Fruit fly (Drosophila melanogaster) whole organism, embryonic: ENCODE results near the gene CG33773.

Experiments
- Abd-B ChIP-seq: fragments of 200-800 bp; sonication (Bioruptor generic); optimal IDR thresholded peaks from 2 replicates; lab custom pipeline; 2018; ENCODE audit warnings: missing biosample characterization, mild to moderate bottlenecking, missing genetic modification characterization, moderate library complexity
- BEAF-32 ChIP-seq: fragments of 200-800 bp; sonication (Bioruptor generic); optimal IDR thresholded peaks from 3 replicates; lab custom pipeline; 2017; ENCODE audit warnings: missing biosample characterization, missing genetic modification characterization, mild to moderate bottlenecking, moderate library complexity, missing genetic modification reagents
- Bteb2 ChIP-seq: fragments of 200-800 bp; sonication (Bioruptor generic); optimal IDR thresholded peaks from 2 replicates; lab custom pipeline; 2016; ENCODE audit warnings: missing biosample characterization, missing genetic modification characterization
- CG10654 ChIP-seq: fragments of 200-800 bp; sonication (Bioruptor generic); optimal IDR thresholded peaks from 2 replicates; lab custom pipeline; 2016; ENCODE audit warnings: missing biosample characterization, missing genetic modification characterization
- CG11560 ChIP-seq: fragments of 200-800 bp; sonication (Bioruptor generic); IDR thresholded peaks from 3 replicates; pipeline ENCODE4 v1.3.6; 2022; ENCODE audit warnings: missing biosample characterization, missing genetic modification characterization
- CG12391 ChIP-seq: fragments of 200-800 bp; sonication (Bioruptor generic); optimal IDR thresholded peaks from 3 replicates; lab custom pipeline; 2018; ENCODE audit warnings: missing biosample characterization, mild to moderate bottlenecking, missing genetic modification characterization, moderate library complexity
- CG12659 ChIP-seq: fragments of 200-800 bp; sonication (Bioruptor generic); optimal IDR thresholded peaks from 3 replicates; lab custom pipeline; 2017; ENCODE audit warnings: mild to moderate bottlenecking, missing biosample characterization, missing genetic modification reagents, missing genetic modification characterization
- CG1529 ChIP-seq: fragments of 200-800 bp; sonication (Bioruptor generic); optimal IDR thresholded peaks from 3 replicates; lab custom pipeline; 2018; ENCODE audit warnings: missing biosample characterization, missing genetic modification characterization
- CG1603 ChIP-seq: fragments of 200-800 bp; sonication (Bioruptor generic); optimal IDR thresholded peaks from 2 replicates; lab custom pipeline; 2019; ENCODE audit warnings: missing biosample characterization, mild to moderate bottlenecking, missing genetic modification characterization, moderate library complexity
- CG18262 ChIP-seq: fragments of 200-800 bp; optimal IDR thresholded peaks from 3 replicates; lab custom pipeline; 2019; ENCODE audit warnings: missing biosample characterization, mild to moderate bottlenecking, missing genetic modification characterization, moderate library complexity
- CG4820 ChIP-seq: fragments of 200-800 bp; sonication (Bioruptor generic); optimal IDR thresholded peaks from 3 replicates; lab custom pipeline; 2016; ENCODE audit warnings: missing biosample characterization, missing genetic modification characterization
- CG6689 ChIP-seq: fragments of 200-800 bp; sonication (Bioruptor generic); IDR thresholded peaks from 2 replicates; pipeline ENCODE4 v1.3.6; 2022; ENCODE audit warnings: missing biosample characterization, missing genetic modification characterization
- CG6813 ChIP-seq: fragments of 200-800 bp; sonication (Bioruptor generic); optimal IDR thresholded peaks from 2 replicates; lab custom pipeline; 2017; ENCODE audit warnings: missing biosample characterization, missing genetic modification characterization, mild to moderate bottlenecking, moderate library complexity, missing genetic modification reagents
- CG8765 ChIP-seq: fragments of 200-800 bp; sonication (Bioruptor generic); IDR thresholded peaks from 2 replicates; pipeline ENCODE4 v1.3.6; 2022; ENCODE audit warnings: missing biosample characterization, missing genetic modification characterization
- CG8924 ChIP-seq: fragments of 200-800 bp; optimal IDR thresholded peaks from 3 replicates; lab custom pipeline; 2019; ENCODE audit warnings: missing biosample characterization, mild to moderate bottlenecking, missing genetic modification characterization, moderate library complexity
- CkIIα-i1 ChIP-seq: fragments of 200-800 bp; sonication (Bioruptor generic); IDR thresholded peaks from 2 replicates; pipeline ENCODE4 v1.3.6; 2022; ENCODE audit warnings: missing biosample characterization, missing genetic modification characterization
- CoRest ChIP-seq: fragments of 200-800 bp; sonication (Bioruptor generic); optimal IDR thresholded peaks from 3 replicates; lab custom pipeline; 2018; ENCODE audit warnings: missing biosample characterization, mild to moderate bottlenecking, missing genetic modification characterization, moderate library complexity
- CrebB ChIP-seq: fragments of 200-800 bp; sonication (Bioruptor generic); optimal IDR thresholded peaks from 3 replicates; lab custom pipeline; 2018; ENCODE audit warnings: missing biosample characterization, mild to moderate bottlenecking, missing genetic modification characterization
- Dad ChIP-seq: fragments of 200-800 bp; sonication (Bioruptor generic); optimal IDR thresholded peaks from 3 replicates; lab custom pipeline; 2016; ENCODE audit warnings: missing biosample characterization, missing genetic modification characterization
- Dll ChIP-seq: fragments of 200-800 bp; sonication (Bioruptor generic); IDR thresholded peaks from 4 replicates; pipeline ENCODE4 v1.3.6; 2022; ENCODE audit warnings: missing biosample characterization, missing genetic modification characterization; ENCODE audit not compliant: partially characterized antibody
- Doc2 ChIP-seq: fragments of 200-800 bp; sonication (Bioruptor generic); IDR thresholded peaks from 2 replicates; pipeline ENCODE4 v1.3.6; 2022; ENCODE audit warnings: missing biosample characterization, missing genetic modification characterization
- Dref ChIP-seq: fragments of 200-800 bp; sonication (Bioruptor generic); IDR thresholded peaks from 2 replicates; pipeline ENCODE4 v1.3.6; 2022; ENCODE audit warnings: missing biosample characterization, missing genetic modification characterization
- Hmr ChIP-seq: fragments of 200-800 bp; sonication (Bioruptor generic); optimal IDR thresholded peaks from 3 replicates; lab custom pipeline; 2017; ENCODE audit warnings: mild to moderate bottlenecking, missing biosample characterization, missing genetic modification reagents, missing genetic modification characterization
- NK7.1 ChIP-seq: fragments of 200-800 bp; sonication (Bioruptor generic); optimal IDR thresholded peaks from 3 replicates; lab custom pipeline; 2016; ENCODE audit warnings: missing biosample characterization, missing genetic modification characterization
- Nf-YA ChIP-seq: fragments of 200-800 bp; sonication (Bioruptor generic); IDR thresholded peaks from 2 replicates; pipeline ENCODE4 v1.3.6; 2022; ENCODE audit warnings: missing biosample characterization, missing genetic modification characterization
- Six4 ChIP-seq: fragments of 200-800 bp; sonication (Bioruptor generic); optimal IDR thresholded peaks from 2 replicates; lab custom pipeline; 2016; ENCODE audit warnings: missing biosample characterization, missing genetic modification characterization
- Sox102F ChIP-seq: fragments of 200-800 bp; sonication (Bioruptor generic); optimal IDR thresholded peaks from 2 replicates; lab custom pipeline; 2018; ENCODE audit warnings: missing biosample characterization, mild to moderate bottlenecking, missing genetic modification characterization, moderate library complexity
- Taf1 ChIP-seq: fragments of 200-800 bp; sonication (Bioruptor generic); IDR thresholded peaks from 2 replicates; pipeline ENCODE4 v1.3.6; 2022; ENCODE audit warnings: missing biosample characterization, missing genetic modification characterization
- Xbp1 ChIP-seq: fragments of 200-800 bp; sonication (Bioruptor generic); optimal IDR thresholded peaks from 3 replicates; lab custom pipeline; 2016; ENCODE audit warnings: missing biosample characterization, mild to moderate bottlenecking, missing genetic modification characterization
- abd-A ChIP-seq: fragments of 200-800 bp; sonication (Bioruptor generic); optimal IDR thresholded peaks from 3 replicates; lab custom pipeline; 2019; ENCODE audit warnings: missing biosample characterization, mild to moderate bottlenecking, missing genetic modification characterization, moderate library complexity
- bigmax ChIP-seq: fragments of 200-800 bp; sonication (Bioruptor generic); optimal IDR thresholded peaks from 2 replicates; lab custom pipeline; 2018; ENCODE audit warnings: missing biosample characterization, mild to moderate bottlenecking, missing genetic modification characterization
- chn ChIP-seq: fragments of 200-800 bp; sonication (Bioruptor generic); optimal IDR thresholded peaks from 2 replicates; lab custom pipeline; 2016; ENCODE audit warnings: missing biosample characterization, missing genetic modification characterization
- danr ChIP-seq: fragments of 200-800 bp; sonication (Bioruptor generic); IDR thresholded peaks from 2 replicates; pipeline ENCODE4 v1.3.6; 2022; ENCODE audit warnings: missing biosample characterization, missing genetic modification characterization
- dpn ChIP-seq, 2 experiments: fragments of 200-800 bp; sonication (Bioruptor generic); optimal IDR thresholded peaks; 3 replicates each; lab custom pipeline; 2016; ENCODE audit warnings: missing biosample characterization in 2 of 2, missing genetic modification characterization in 2 of 2
- jigr1 ChIP-seq: fragments of 200-800 bp; sonication (Bioruptor generic); IDR thresholded peaks from 3 replicates; pipeline ENCODE4 v1.3.6; 2022; ENCODE audit warnings: missing biosample characterization, missing genetic modification characterization
- ken ChIP-seq: fragments of 200-800 bp; sonication (Bioruptor generic); IDR thresholded peaks from 3 replicates; pipeline ENCODE4 v1.3.6; 2022; ENCODE audit warnings: missing biosample characterization, missing genetic modification characterization
- lola ChIP-seq, 3 experiments: fragments of >200 bp in 2 of 3; fragments of 200-800 bp in 1 of 3; sonication (Bioruptor generic) in 1 of 3; optimal IDR thresholded peaks; 2 replicates each; lab custom pipeline; 2017 to 2019; ENCODE audit warnings: missing biosample characterization in 3 of 3, missing genetic modification characterization in 3 of 3, mild to moderate bottlenecking in 1 of 3, moderate library complexity in 1 of 3
- nom ChIP-seq: fragments of 200-800 bp; sonication (Bioruptor generic); optimal IDR thresholded peaks from 2 replicates; lab custom pipeline; 2017; ENCODE audit warnings: missing biosample characterization, missing genetic modification characterization, mild to moderate bottlenecking, moderate library complexity, missing genetic modification reagents
- oc ChIP-seq: fragments of 200-800 bp; sonication (Bioruptor generic); optimal IDR thresholded peaks from 2 replicates; lab custom pipeline; 2018; ENCODE audit warnings: missing biosample characterization, mild to moderate bottlenecking, missing genetic modification characterization, moderate library complexity
- sens ChIP-seq: fragments of 200-800 bp; sonication (Bioruptor generic); peaks from one replicate; lab custom pipeline; 2016; ENCODE audit warnings: missing biosample characterization, missing genetic modification characterization
- shn ChIP-seq: fragments of 200-800 bp; sonication (Bioruptor generic); optimal IDR thresholded peaks from 3 replicates; lab custom pipeline; 2016; ENCODE audit warnings: missing biosample characterization, missing genetic modification characterization
- sima ChIP-seq: fragments of 200-800 bp; sonication (Bioruptor generic); optimal IDR thresholded peaks from 2 replicates; lab custom pipeline; 2016; ENCODE audit warnings: missing biosample characterization, missing genetic modification characterization
- sisA ChIP-seq: fragments of 200-800 bp; sonication (Bioruptor generic); IDR thresholded peaks from 2 replicates; pipeline ENCODE4 v1.3.6; 2022; ENCODE audit warnings: missing biosample characterization, missing genetic modification characterization
- trh ChIP-seq: fragments of 200-800 bp; sonication (Bioruptor generic); optimal IDR thresholded peaks from 2 replicates; lab custom pipeline; 2016; ENCODE audit warnings: missing biosample characterization, missing genetic modification characterization
- twi ChIP-seq: fragments of 200-800 bp; optimal IDR thresholded peaks from 2 replicates; lab custom pipeline; 2019; ENCODE audit warnings: missing biosample characterization, mild to moderate bottlenecking, missing genetic modification characterization, moderate library complexity
- unpg ChIP-seq: fragments of 200-800 bp; sonication (Bioruptor generic); optimal IDR thresholded peaks from 3 replicates; lab custom pipeline; 2018; ENCODE audit warnings: missing biosample characterization, mild to moderate bottlenecking, missing genetic modification characterization, moderate library complexity

CG33773 gene

DNA sequence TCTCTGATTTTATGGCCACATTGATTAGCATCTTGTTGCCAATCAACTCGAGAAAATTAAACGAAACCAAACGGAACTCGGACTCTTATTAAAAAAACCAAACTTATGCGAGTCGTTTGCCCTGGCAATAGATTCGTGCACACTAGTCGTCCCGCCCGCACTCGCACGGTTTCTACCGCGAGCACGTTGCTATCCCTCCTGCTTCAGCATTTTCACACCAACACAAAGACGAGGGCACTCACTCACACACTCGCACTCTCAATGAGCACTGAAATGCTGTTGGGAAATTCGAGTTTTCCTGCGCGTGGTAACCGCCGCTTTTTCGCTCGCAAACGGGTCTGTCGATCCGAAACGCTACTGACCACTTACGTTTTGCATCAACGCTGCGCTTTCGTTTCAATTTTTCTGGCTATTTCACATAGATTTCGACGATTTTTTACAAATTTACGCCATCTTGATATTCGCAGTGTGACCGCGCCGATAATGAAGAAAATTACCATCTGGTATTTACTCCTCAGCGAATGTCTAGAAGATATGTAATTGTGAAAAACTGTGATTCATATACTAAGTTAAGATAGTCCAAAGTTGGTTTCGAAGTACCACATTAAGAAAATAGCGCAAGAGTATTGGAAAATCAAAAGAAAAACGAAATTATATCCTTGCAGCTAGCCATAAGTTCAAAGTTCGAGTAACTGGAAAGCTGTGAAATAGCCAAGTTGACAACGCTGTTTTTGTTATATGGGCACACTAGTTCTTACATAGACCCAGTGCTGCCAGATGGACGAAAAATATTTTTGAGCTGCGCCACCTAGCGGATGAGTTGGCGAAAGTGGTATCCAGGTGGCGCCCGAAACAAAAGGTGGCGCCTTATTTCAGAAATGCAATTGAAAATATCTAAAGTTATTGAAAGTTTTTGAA lies 25.8 kb downstream of the CG33773 start, which contains the start of gene dco (continued):
- TF ChIP-seq Dref (GFP tag; lab: Robert Waterston, UW) (peak; percentile 43), Six4 (GFP tag; lab: Kevin White, UChicago) (peak; percentile 71), shn (peak; percentile 69), CG12659 (GFP tag; lab: Kevin White, UChicago) (peak; percentile 58), CkIIα-i1 (GFP tag; lab: Robert Waterston, UW) (no peak), chn (GFP tag; lab: Kevin White, UChicago) (peak; percentile 61), CG11560 (peak; percentile 83), Nf-YA (GFP tag; lab: Robert Waterston, UW) (peak; percentile 49), Sox102F (GFP tag; lab: Kevin White, UChicago) (peak; percentile 63), Bteb2 (no peak)
- TF ChIP-seq, all 482 proteins: peak for 348

DNA sequence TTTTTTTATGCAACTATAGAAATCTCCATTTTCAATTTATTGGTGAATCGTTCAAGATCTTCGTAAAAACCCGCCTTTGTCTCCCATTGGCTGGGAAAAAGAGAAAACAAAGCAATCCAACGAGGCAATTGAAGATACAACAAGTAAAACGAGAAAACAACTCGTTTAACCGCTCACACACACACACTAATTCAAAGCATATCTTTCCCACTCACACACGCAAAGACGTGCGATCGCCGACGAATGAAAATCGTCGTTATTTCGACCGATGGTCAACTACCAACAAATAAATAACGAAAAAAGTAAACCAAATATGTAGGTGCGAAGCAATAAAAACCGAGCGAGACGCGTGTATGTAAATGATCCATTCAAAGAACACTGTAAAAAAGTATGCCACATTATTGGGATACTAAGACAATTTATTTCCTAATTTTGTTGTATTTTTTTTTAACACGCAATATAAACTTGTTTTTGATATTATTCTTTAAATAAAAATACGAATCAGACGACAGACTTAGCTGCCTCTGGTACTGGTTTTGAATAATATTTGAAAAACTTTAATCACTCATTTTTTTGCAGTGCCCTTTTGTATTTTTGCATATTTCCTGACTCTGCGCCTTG lies 27.3 kb downstream of the CG33773 start:
- TF ChIP-seq ken (GFP tag; lab: Robert Waterston, UW) (no peak), CG10654 (no peak), twi (no peak), CG4820 (GFP tag; lab: Kevin White, UChicago) (no peak), nom (GFP tag; lab: Kevin White, UChicago) (peak; percentile 94), CG1529 (no peak), abd-A (tag; lab: Kevin White, UChicago) (peak; percentile 16), Taf1 (no peak), sima (GFP tag; lab: Kevin White, UChicago) (no peak), CG6813 (no peak), CoRest (tag; lab: Kevin White, UChicago) (peak; percentile 1), CG1603 (tag; lab: Kevin White, UChicago) (peak; percentile 22), bigmax (GFP tag; lab: Kevin White, UChicago) (no peak), dpn (GFP tag; optimal IDR thresholded peaks at IDR 0.05; lab: Kevin White, UChicago) (peak in 1 of 2 experiments; percentile 10), lola (GFP tag; optimal IDR thresholded peaks at IDR 0.05; lab: Kevin White, UChicago) (peak in 1 of 3 experiments; percentile 16), Xbp1 (GFP tag; lab: Kevin White, UChicago) (no peak), trh (no peak), CrebB (tag; lab: Kevin White, UChicago) (no peak), Dad (GFP tag; lab: Kevin White, UChicago) (no peak), CG18262 (tag; lab: Kevin White, UChicago) (peak; percentile 4), CG12391 (tag; lab: Kevin White, UChicago) (peak; percentile 33), CG6689 (GFP tag; lab: Robert Waterston, UW) (0 out of 2 replicates have a peak, but pooled peaks have one; percentile 7), Hmr (GFP tag; lab: Kevin White, UChicago) (no peak), danr (GFP tag; lab: Robert Waterston, UW) (no peak), unpg (GFP tag; lab: Kevin White, UChicago) (peak; percentile 31), jigr1 (GFP tag; lab: Robert Waterston, UW) (no peak), NK7.1 (GFP tag; lab: Kevin White, UChicago) (no peak), Abd-B (peak; percentile 13), oc (tag; lab: Kevin White, UChicago) (no peak), BEAF-32 (GFP tag; lab: Kevin White, UChicago) (no peak), CG8765 (GFP tag; lab: Robert Waterston, UW) (no peak), Nf-YA (GFP tag; lab: Robert Waterston, UW) (peak; percentile 89), Doc2 (GFP tag; lab: Robert Waterston, UW) (no peak), sens (peak; percentile 87), sisA (GFP tag; lab: Robert Waterston, UW) (no peak), Dll (no peak), CG8924 (tag; lab: Kevin White, UChicago) (peak; percentile 1), Six4 (GFP tag; lab: Kevin White, UChicago) (no peak)
